Worm (Caenorhabditis elegans): ENCODE results near the gene col-39.

col-39 gene

DNA sequence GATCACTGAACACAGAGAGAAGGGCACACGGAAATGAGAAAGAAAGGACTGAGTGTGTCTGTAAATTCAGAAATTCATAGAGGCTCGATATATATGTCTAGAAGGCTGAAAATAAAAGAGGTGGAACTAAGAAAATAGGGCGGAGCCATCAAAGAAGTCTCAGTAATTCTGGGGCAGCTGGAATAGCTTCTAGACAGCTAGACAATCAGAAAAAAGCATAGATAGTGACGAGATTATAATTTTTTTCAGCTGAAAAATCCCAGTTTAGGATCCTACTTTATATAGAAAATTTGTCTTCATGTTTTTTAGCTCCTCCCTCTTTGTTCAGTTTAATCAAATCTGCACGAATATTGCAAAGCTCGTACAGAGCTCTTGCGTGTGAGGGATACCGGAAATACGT is 39.7 kb upstream of the col-39 start, which contains the start of gene D2089.3:
D2089.3 (minus strand) TSS at position 101 of the 400 bp plus-strand sequence.
- no peak for TF ChIP-seq tbp1 (GFP tag; optimal IDR thresholded peaks at IDR 0.05)

DNA sequence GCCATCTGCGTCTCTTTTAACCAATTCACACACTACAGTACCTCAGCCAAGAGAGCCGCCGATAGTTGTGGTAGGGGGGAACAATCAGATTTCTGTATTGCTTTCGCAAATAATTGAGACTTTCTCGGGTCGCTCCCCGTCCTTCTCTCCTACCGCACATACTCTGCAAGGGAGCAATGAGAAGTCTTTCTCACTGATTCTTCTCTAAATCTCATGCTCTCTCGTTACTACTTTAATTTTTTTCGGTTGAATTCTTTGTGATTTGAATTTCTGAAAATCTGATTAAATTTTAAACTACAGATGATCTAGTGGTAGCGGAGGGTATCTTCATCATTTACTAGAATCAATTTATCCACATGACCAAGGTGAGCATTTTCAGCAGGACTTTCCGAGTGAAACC is 29.4 kb upstream of the col-39 start, which contains the start of gene ptb-1:
ptb-1 (plus strand) TSS at position 301 of the 400 bp plus-strand sequence.
- TF ChIP-seq mcd-1 (GFP tag; IDR thresholded peaks at IDR 0.05) = no peak
- no peak for TF ChIP-seq pbrm-1 (GFP tag; IDR thresholded peaks at IDR 0.05)
- no peak for TF ChIP-seq fkh-3 (tag; optimal IDR thresholded peaks at IDR 0.05)
- no peak for TF ChIP-seq lag-1 (GFP tag; IDR thresholded peaks at IDR 0.05)
- TF ChIP-seq die-1 (tag; optimal IDR thresholded peaks at IDR 0.05) = no peak
- TF ChIP-seq Y95B8A.8 (GFP tag; IDR thresholded peaks at IDR 0.05) = no peak
- no peak for TF ChIP-seq atf-7 (tag; optimal IDR thresholded peaks at IDR 0.05)
- no peak for TF ChIP-seq sea-2 (GFP tag; IDR thresholded peaks at IDR 0.05)
- no peak for TF ChIP-seq athp-1 (tag; optimal IDR thresholded peaks at IDR 0.05)
- TF ChIP-seq tbx-9 (tag; optimal IDR thresholded peaks at IDR 0.05; ENCODE audit: borderline replicate concordance) = no peak

DNA sequence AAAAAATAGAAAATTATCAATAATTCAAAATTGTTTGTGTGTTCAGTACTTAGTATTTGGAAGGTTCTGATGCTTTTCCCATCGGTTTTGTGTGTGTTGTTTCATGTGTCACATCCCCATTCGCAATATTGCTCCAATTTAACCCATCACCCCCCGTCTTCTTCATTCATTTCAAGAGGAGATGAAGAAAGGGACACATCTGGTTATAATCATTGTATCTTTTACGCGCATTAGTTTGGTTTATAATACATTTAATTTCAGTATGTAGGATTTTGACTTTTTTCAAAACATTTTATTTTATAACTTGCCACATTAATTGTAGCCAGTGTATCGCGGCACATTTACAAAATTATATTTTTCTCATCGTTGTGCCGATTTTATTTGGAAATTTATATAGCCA is 24.6 kb upstream of the col-39 start:
- TF ChIP-seq ceh-40 (GFP tag; IDR thresholded peaks at IDR 0.05) = no peak
- no peak for TF ChIP-seq hsf-1 (GFP tag; IDR thresholded peaks at IDR 0.05)
- no peak for TF ChIP-seq ztf-3 (GFP tag; optimal IDR thresholded peaks at IDR 0.05)
- no peak for TF ChIP-seq mes-4 (tag; optimal IDR thresholded peaks at IDR 0.05)
- no peak for TF ChIP-seq hrde-1 (tag; optimal IDR thresholded peaks at IDR 0.05; ENCODE audit: borderline replicate concordance)
- no peak for TF ChIP-seq attf-3 (GFP tag; conservative IDR thresholded peaks at IDR 0.05)
- TF ChIP-seq tbp1 (GFP tag; optimal IDR thresholded peaks at IDR 0.05) = no peak
- TF ChIP-seq ets-4 (GFP tag; optimal IDR thresholded peaks at IDR 0.05) = no peak
- no peak for TF ChIP-seq cebp-1 (GFP tag; IDR thresholded peaks at IDR 0.05)
- no peak for TF ChIP-seq cebp-1 (tag; optimal IDR thresholded peaks at IDR 0.05)
- no peak for TF ChIP-seq ztf-28 (GFP tag; IDR thresholded peaks at IDR 0.05)
- no peak for TF ChIP-seq xnd-1 (tag; optimal IDR thresholded peaks at IDR 0.05)
- no peak for TF ChIP-seq C17E4.6 (GFP tag; IDR thresholded peaks at IDR 0.05)
- no peak for TF ChIP-seq B0019.2 (GFP tag; conservative IDR thresholded peaks at IDR 0.05)
- no peak for TF ChIP-seq F33H1.4 (GFP tag; IDR thresholded peaks at IDR 0.05)
- TF ChIP-seq F57A8.1 (GFP tag; optimal IDR thresholded peaks at IDR 0.05) = no peak

DNA sequence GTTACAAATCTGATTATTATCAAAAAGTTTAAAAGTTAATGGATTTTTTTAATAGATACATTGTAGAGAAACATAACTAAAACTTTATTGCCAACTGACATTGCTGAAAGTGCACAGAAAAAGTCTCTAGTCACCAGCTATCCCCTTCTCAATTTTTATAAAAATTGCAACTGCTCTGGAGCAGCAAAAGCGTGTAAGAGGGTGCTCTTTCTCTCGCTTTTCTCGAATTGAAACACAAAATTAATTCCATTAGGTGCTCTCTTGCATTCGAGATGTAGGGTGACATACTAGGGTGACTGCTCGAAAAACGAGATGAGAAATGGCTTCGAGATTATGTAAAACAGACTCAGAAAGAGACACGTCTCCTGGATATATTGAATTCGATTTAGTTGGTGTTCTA is 24.1 kb upstream of the col-39 start:
- TF ChIP-seq ceh-27 (GFP tag; optimal IDR thresholded peaks at IDR 0.05) (no peak), lir-1 (GFP tag; conservative IDR thresholded peaks at IDR 0.05) (no peak), madf-10 (tag; optimal IDR thresholded peaks at IDR 0.05) (no peak), nhr-27 (tag; optimal IDR thresholded peaks at IDR 0.05) (no peak)

DNA sequence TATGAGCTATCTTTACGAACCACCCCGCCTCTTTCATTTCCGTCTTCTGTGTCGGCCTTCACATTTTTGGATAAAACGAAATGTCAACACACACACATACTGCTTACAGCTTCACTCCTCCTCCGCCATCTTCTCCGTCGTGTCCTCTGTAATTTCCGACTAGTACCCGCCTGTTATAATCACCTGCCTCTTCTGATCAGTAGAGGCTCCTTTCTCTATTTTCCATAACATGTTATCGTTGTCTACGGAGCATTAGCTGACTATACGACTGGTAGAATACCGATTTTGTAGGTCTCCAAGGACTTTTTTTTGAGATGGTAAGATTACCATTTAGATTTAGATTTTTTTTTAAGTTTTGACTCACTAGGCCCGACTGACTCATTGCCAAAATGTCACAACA is 19.8 kb upstream of the col-39 start:
- no peak for TF ChIP-seq repo-1 (tag; optimal IDR thresholded peaks at IDR 0.05)
- no peak for TF ChIP-seq sptf-2 (GFP tag; optimal IDR thresholded peaks at IDR 0.05)
- no peak for TF ChIP-seq ekl-4 (GFP tag; IDR thresholded peaks at IDR 0.05)
- no peak for TF ChIP-seq F22D6.2 (tag; optimal IDR thresholded peaks at IDR 0.05)
- TF ChIP-seq K12H6.12 (tag; optimal IDR thresholded peaks at IDR 0.05) = no peak
- no peak for TF ChIP-seq ztf-25 (GFP tag; IDR thresholded peaks at IDR 0.05)
- TF ChIP-seq bed-2 (GFP tag; IDR thresholded peaks at IDR 0.05) = no peak
- TF ChIP-seq let-607 (tag; optimal IDR thresholded peaks at IDR 0.05) = no peak
- TF ChIP-seq athp-1 (tag; optimal IDR thresholded peaks at IDR 0.05) = no peak
- no peak for TF ChIP-seq nhr-120 (GFP tag; IDR thresholded peaks at IDR 0.05)
- no peak for TF ChIP-seq F57C9.4 (tag; optimal IDR thresholded peaks at IDR 0.05)
- TF ChIP-seq mes-4 (tag; optimal IDR thresholded peaks at IDR 0.05) = no peak
- TF ChIP-seq lsl-1 (GFP tag; optimal IDR thresholded peaks at IDR 0.05) = no peak
